Worm (Caenorhabditis elegans) whole organism, L3 larva: ENCODE results near the gene F08D12.15.

Experiments
- egl-27 ChIP-seq: sonication (generic microtip); optimal IDR thresholded peaks from 4 replicates; lab custom pipeline; 2017; ENCODE audit warnings: missing biosample characterization, missing genetic modification reagents, missing genetic modification characterization
- nhr-12 ChIP-seq: fragments of 150-350 bp; optimal IDR thresholded peaks from 2 replicates; lab custom pipeline; 2014; ENCODE audit warnings: missing biosample characterization, missing genetic modification characterization
- nhr-76 ChIP-seq: fragments of 150-350 bp; sonication (generic microtip); optimal IDR thresholded peaks from 5 replicates; lab custom pipeline; 2014; ENCODE audit warnings: missing biosample characterization, missing genetic modification characterization
- pha-4 ChIP-seq: fragments of 150-350 bp; optimal IDR thresholded peaks from 2 replicates; lab custom pipeline; 2014; ENCODE audit warnings: missing biosample characterization, missing genetic modification reagents, missing genetic modification characterization
- ztf-11 ChIP-seq: fragments of 150-350 bp; optimal IDR thresholded peaks from 2 replicates; lab custom pipeline; 2014; ENCODE audit warnings: missing biosample characterization, missing genetic modification characterization

- no peak for TF ChIP-seq egl-27 (tag; lab: Kevin White, UChicago)
- no peak for TF ChIP-seq nhr-76 (tag; lab: Kevin White, UChicago)
- no peak for TF ChIP-seq nhr-12 (tag; lab: Kevin White, UChicago)
- TF ChIP-seq ztf-11 (tag; lab: Kevin White, UChicago): no peak
- TF ChIP-seq pha-4 (tag; lab: Kevin White, UChicago): no peak
These were observed 39.1 kb downstream of the F08D12.15 start for ce11 chrII:2805566-2805965.
